Fruit fly (Drosophila melanogaster) whole organism, embryonic: ENCODE measurements around the gene CG10177.

Experiments used
- Adf1 ChIP-seq: fragments of 200-800 bp; sonication (Bioruptor generic); IDR thresholded peaks from 2 replicates; pipeline ENCODE4 v1.3.6; 2022; ENCODE audit warnings: missing biosample characterization, missing genetic modification characterization
- B-H2 ChIP-seq: fragments of 200-800 bp; sonication (Bioruptor generic); optimal IDR thresholded peaks from 2 replicates; lab custom pipeline; 2018; ENCODE audit warnings: missing biosample characterization, mild to moderate bottlenecking, missing genetic modification characterization
- BEAF-32 ChIP-seq: fragments of 200-800 bp; sonication (Bioruptor generic); optimal IDR thresholded peaks from 3 replicates; lab custom pipeline; 2017; ENCODE audit warnings: missing biosample characterization, missing genetic modification characterization, mild to moderate bottlenecking, moderate library complexity, missing genetic modification reagents
- CG10147 ChIP-seq: fragments of 200-800 bp; sonication (Bioruptor generic); optimal IDR thresholded peaks from 2 replicates; lab custom pipeline; 2019; ENCODE audit warnings: missing biosample characterization, mild to moderate bottlenecking, missing genetic modification characterization, moderate library complexity
- CG10959 ChIP-seq: fragments of 200-800 bp; sonication (Bioruptor generic); IDR thresholded peaks from 2 replicates; pipeline ENCODE4 v1.3.6; 2022; ENCODE audit warnings: missing biosample characterization, missing genetic modification characterization
- CG11093 ChIP-seq: fragments of 200-800 bp; sonication (Bioruptor generic); IDR thresholded peaks from 3 replicates; pipeline ENCODE4 v1.3.6; 2022; ENCODE audit warnings: missing biosample characterization, missing genetic modification characterization
- CG11696 ChIP-seq: fragments of 200-800 bp; sonication (Bioruptor generic); IDR thresholded peaks from 2 replicates; pipeline ENCODE4 v1.3.6; 2022; ENCODE audit warnings: missing biosample characterization, missing genetic modification characterization
- CG13287 ChIP-seq: fragments of 200-800 bp; sonication (Bioruptor generic); IDR thresholded peaks from 2 replicates; pipeline ENCODE4 v1.3.6; 2022; ENCODE audit warnings: missing biosample characterization, missing genetic modification characterization; ENCODE audit not compliant: partially characterized antibody
- CG13424 ChIP-seq: fragments of 200-800 bp; sonication (Bioruptor generic); optimal IDR thresholded peaks from 2 replicates; lab custom pipeline; 2019; ENCODE audit warnings: missing biosample characterization, mild to moderate bottlenecking, missing genetic modification characterization, moderate library complexity
- CG13624 ChIP-seq: fragments of 200-800 bp; sonication (Bioruptor generic); optimal IDR thresholded peaks from 2 replicates; lab custom pipeline; 2016; ENCODE audit warnings: missing biosample characterization, missing genetic modification characterization
- CG16779 ChIP-seq: fragments of 200-800 bp; sonication (Bioruptor generic); IDR thresholded peaks from 2 replicates; pipeline ENCODE4 v1.3.6; 2022; ENCODE audit warnings: missing biosample characterization, missing genetic modification characterization
- CG17385 ChIP-seq: fragments of 200-800 bp; sonication (Bioruptor generic); optimal IDR thresholded peaks from 3 replicates; lab custom pipeline; 2018; ENCODE audit warnings: missing biosample characterization, mild to moderate bottlenecking, missing genetic modification characterization
- CG17802 ChIP-seq: fragments of 200-800 bp; sonication (Bioruptor generic); optimal IDR thresholded peaks from 2 replicates; lab custom pipeline; 2018; ENCODE audit warnings: missing biosample characterization, mild to moderate bottlenecking, missing genetic modification characterization, moderate library complexity
- CG17912 ChIP-seq: fragments of 200-800 bp; sonication (Bioruptor generic); optimal IDR thresholded peaks from 2 replicates; lab custom pipeline; 2018; ENCODE audit warnings: missing biosample characterization, mild to moderate bottlenecking, missing genetic modification characterization
- CG18011 ChIP-seq: fragments of 200-800 bp; sonication (Bioruptor generic); optimal IDR thresholded peaks from 2 replicates; lab custom pipeline; 2017; ENCODE audit warnings: missing biosample characterization, missing genetic modification characterization, mild to moderate bottlenecking, moderate library complexity, missing genotype
- CG32532 ChIP-seq: fragments of 200-800 bp; sonication (Bioruptor generic); IDR thresholded peaks from 2 replicates; pipeline ENCODE4 v1.3.6; 2022; ENCODE audit warnings: missing biosample characterization, missing genetic modification characterization
- CG3726 ChIP-seq: fragments of 200-800 bp; sonication (Bioruptor generic); IDR thresholded peaks from 3 replicates; pipeline ENCODE4, ENCODE4 v1.3.6; 2022; ENCODE audit warnings: missing biosample characterization, missing genetic modification characterization
- CG3847 ChIP-seq: fragments of 200-800 bp; sonication (Bioruptor generic); IDR thresholded peaks from 2 replicates; pipeline ENCODE4 v1.3.6; 2022; ENCODE audit warnings: missing biosample characterization, missing genetic modification characterization
- CG4617 ChIP-seq: fragments of 200-800 bp; sonication (Bioruptor generic); optimal IDR thresholded peaks from 3 replicates; lab custom pipeline; 2016; ENCODE audit warnings: missing biosample characterization, missing genetic modification characterization, borderline replicate concordance
- CG7556 ChIP-seq: fragments of 200-800 bp; sonication (Bioruptor generic); optimal IDR thresholded peaks from 2 replicates; lab custom pipeline; 2017; ENCODE audit warnings: missing biosample characterization, mild to moderate bottlenecking, missing genetic modification characterization
- CG7786 ChIP-seq: fragments of 200-800 bp; sonication (Bioruptor generic); optimal IDR thresholded peaks from 2 replicates; lab custom pipeline; 2016; ENCODE audit warnings: missing biosample characterization, missing genetic modification characterization
- CG7839 ChIP-seq: fragments of 200-800 bp; sonication (Bioruptor generic); optimal IDR thresholded peaks from 3 replicates; lab custom pipeline; 2018; ENCODE audit warnings: missing biosample characterization, mild to moderate bottlenecking, missing genetic modification characterization, moderate library complexity
- CHES-1-like ChIP-seq: fragments of 200-800 bp; sonication (Bioruptor generic); optimal IDR thresholded peaks from 2 replicates; lab custom pipeline; 2016; ENCODE audit warnings: missing biosample characterization, missing genetic modification characterization
- Dll ChIP-seq: fragments of 200-800 bp; sonication (Bioruptor generic); IDR thresholded peaks from 4 replicates; pipeline ENCODE4 v1.3.6; 2022; ENCODE audit warnings: missing biosample characterization, missing genetic modification characterization; ENCODE audit not compliant: partially characterized antibody
- Dref ChIP-seq: fragments of 200-800 bp; sonication (Bioruptor generic); IDR thresholded peaks from 2 replicates; pipeline ENCODE4 v1.3.6; 2022; ENCODE audit warnings: missing biosample characterization, missing genetic modification characterization
- E2f2 ChIP-seq: fragments of 200-800 bp; sonication (Bioruptor generic); IDR thresholded peaks from 2 replicates; pipeline ENCODE4 v1.3.6; 2022; ENCODE audit warnings: missing biosample characterization, missing genetic modification characterization
- Ets65A ChIP-seq: fragments of 200-800 bp; sonication (Bioruptor generic); peaks from one replicate; lab custom pipeline; 2016; ENCODE audit warnings: missing biosample characterization, missing genetic modification characterization
- Gug ChIP-seq: fragments of 200-800 bp; sonication (Bioruptor generic); IDR thresholded peaks from 4 replicates; pipeline ENCODE4 v1.3.6; 2022; ENCODE audit warnings: missing biosample characterization, missing genetic modification characterization
- Rx ChIP-seq: fragments of 200-800 bp; sonication (Bioruptor generic); IDR thresholded peaks from 2 replicates; pipeline ENCODE4 v1.3.6; 2022; ENCODE audit warnings: missing biosample characterization, missing genetic modification characterization
- Side ChIP-seq: fragments of 200-800 bp; sonication (Bioruptor generic); optimal IDR thresholded peaks from 2 replicates; lab custom pipeline; 2016; ENCODE audit warnings: missing biosample characterization, missing genetic modification characterization
- crp ChIP-seq, 2 experiments: fragments of 200-800 bp; sonication (Bioruptor generic); optimal IDR thresholded peaks; 2 replicates in 1 of 2; 3 replicates in 1 of 2; lab custom pipeline; 2017; ENCODE audit warnings: missing biosample characterization in 2 of 2, missing genetic modification characterization in 2 of 2, mild to moderate bottlenecking in 1 of 2, moderate library complexity in 1 of 2
- dysf ChIP-seq: fragments of 200-800 bp; sonication (Bioruptor generic); IDR thresholded peaks from 3 replicates; pipeline ENCODE4 v1.3.6; 2022; ENCODE audit warnings: missing biosample characterization, missing genetic modification characterization
- fd64A ChIP-seq: fragments of 200-800 bp; sonication (Bioruptor generic); optimal IDR thresholded peaks from 3 replicates; lab custom pipeline; 2018; ENCODE audit warnings: missing biosample characterization, mild to moderate bottlenecking, missing genetic modification characterization
- fd96Cb ChIP-seq: fragments of 200-800 bp; sonication (Bioruptor generic); optimal IDR thresholded peaks from 2 replicates; lab custom pipeline; 2018; ENCODE audit warnings: missing biosample characterization, mild to moderate bottlenecking, missing genetic modification characterization, moderate library complexity
- ftz-f1 ChIP-seq: fragments of 200-800 bp; sonication (Bioruptor generic); optimal IDR thresholded peaks from 2 replicates; lab custom pipeline; 2016; ENCODE audit warnings: missing biosample characterization, missing genetic modification characterization
- inv ChIP-seq: fragments of 200-800 bp; sonication (Bioruptor generic); IDR thresholded peaks from 2 replicates; pipeline ENCODE4 v1.3.6; 2022; ENCODE audit warnings: missing biosample characterization, missing genetic modification characterization; ENCODE audit not compliant: partially characterized antibody
- kay ChIP-seq: fragments of 200-800 bp; sonication (Bioruptor generic); optimal IDR thresholded peaks from 2 replicates; lab custom pipeline; 2016; ENCODE audit warnings: missing biosample characterization, missing genetic modification characterization
- org-1 ChIP-seq: fragments of 200-800 bp; sonication (Bioruptor generic); optimal IDR thresholded peaks from 2 replicates; lab custom pipeline; 2017; ENCODE audit warnings: missing biosample characterization, missing genetic modification characterization
- p53 ChIP-seq: fragments of 200-800 bp; sonication (Bioruptor generic); optimal IDR thresholded peaks from 2 replicates; lab custom pipeline; 2016; ENCODE audit warnings: missing biosample characterization, missing genetic modification characterization
- pfk ChIP-seq: fragments of 200-800 bp; sonication (Bioruptor generic); optimal IDR thresholded peaks from 2 replicates; lab custom pipeline; 2018; ENCODE audit warnings: missing biosample characterization, mild to moderate bottlenecking, missing genetic modification characterization, moderate library complexity
- prd ChIP-seq, 3 experiments: fragments of >200 bp in 2 of 3; fragments of 200-800 bp in 1 of 3; sonication (Bioruptor generic) in 1 of 3; optimal IDR thresholded peaks in 2 of 3; IDR thresholded peaks in 1 of 3; 2 replicates in 2 of 3; 3 replicates in 1 of 3; pipeline versions ENCODE4 v1.3.6 to Lab custom; 2017 to 2022; ENCODE audit warnings: missing biosample characterization in 1 of 3, missing genetic modification characterization in 1 of 3
- pum ChIP-seq: fragments of 200-800 bp; sonication (Bioruptor generic); optimal IDR thresholded peaks from 2 replicates; lab custom pipeline; 2016; ENCODE audit warnings: missing biosample characterization, missing genetic modification characterization
- ranshi ChIP-seq: fragments of 200-800 bp; sonication (Bioruptor generic); IDR thresholded peaks from 2 replicates; pipeline ENCODE4 v1.3.6; 2022; ENCODE audit warnings: missing biosample characterization, missing genetic modification characterization
- sens ChIP-seq: fragments of 200-800 bp; sonication (Bioruptor generic); peaks from one replicate; lab custom pipeline; 2016; ENCODE audit warnings: missing biosample characterization, missing genetic modification characterization
- sisA ChIP-seq: fragments of 200-800 bp; sonication (Bioruptor generic); IDR thresholded peaks from 2 replicates; pipeline ENCODE4 v1.3.6; 2022; ENCODE audit warnings: missing biosample characterization, missing genetic modification characterization
- slou ChIP-seq: fragments of 200-800 bp; sonication (Bioruptor generic); optimal IDR thresholded peaks from 3 replicates; lab custom pipeline; 2016; ENCODE audit warnings: missing biosample characterization, missing genetic modification characterization
- stc ChIP-seq: fragments of 200-800 bp; sonication (Bioruptor generic); IDR thresholded peaks from 2 replicates; pipeline ENCODE4 v1.3.6; 2022; ENCODE audit warnings: missing biosample characterization, missing genetic modification characterization
- stwl ChIP-seq: fragments of 200-800 bp; sonication (Bioruptor generic); optimal IDR thresholded peaks from 3 replicates; lab custom pipeline; 2018; ENCODE audit warnings: missing biosample characterization, mild to moderate bottlenecking, missing genetic modification characterization, moderate library complexity
- tll ChIP-seq, 2 experiments: fragments of 200-800 bp in 1 of 2; fragments of >200 bp in 1 of 2; sonication (Bioruptor generic) in 1 of 2; optimal IDR thresholded peaks; 2 replicates each; lab custom pipeline; 2017 to 2019; ENCODE audit warnings: missing biosample characterization in 2 of 2, missing genetic modification characterization in 2 of 2, mild to moderate bottlenecking in 1 of 2, moderate library complexity in 1 of 2
- tup ChIP-seq: fragments of 200-800 bp; sonication (Bioruptor generic); optimal IDR thresholded peaks from 2 replicates; lab custom pipeline; 2016; ENCODE audit warnings: missing biosample characterization, mild to moderate bottlenecking, missing genetic modification characterization, moderate library complexity
- unpg ChIP-seq: fragments of 200-800 bp; sonication (Bioruptor generic); optimal IDR thresholded peaks from 3 replicates; lab custom pipeline; 2018; ENCODE audit warnings: missing biosample characterization, mild to moderate bottlenecking, missing genetic modification characterization, moderate library complexity

The CG10177 gene

DNA sequence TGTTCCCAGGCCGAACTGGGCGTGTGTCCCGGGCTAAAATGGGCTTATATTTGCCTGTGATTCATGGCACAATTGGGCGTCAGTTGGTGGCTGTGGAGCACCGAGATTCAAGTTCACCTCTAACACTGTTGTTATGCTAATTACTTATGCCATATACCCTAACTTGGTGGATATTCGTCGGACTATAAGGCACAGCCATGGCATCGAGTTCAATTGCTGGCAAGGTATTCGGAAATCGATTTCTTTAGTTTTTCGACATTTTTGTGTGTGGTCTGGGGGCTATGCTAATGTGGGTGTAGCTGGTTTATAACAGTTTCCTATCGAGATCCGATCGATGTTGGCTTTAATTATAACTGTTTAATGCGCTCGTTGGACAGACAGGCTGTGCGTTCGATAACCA is 4.7 kb upstream of the CG10177 start (continued):
- peak; percentile 30; the same call in 1 of the 2 replicates for TF ChIP-seq sisA (GFP tag; lab: Robert Waterston, UW)
- TF ChIP-seq Ets65A (GFP tag; lab: Kevin White, UChicago) = no peak
- no peak for TF ChIP-seq CG18011 (GFP tag; lab: Kevin White, UChicago)
- TF ChIP-seq CG7786 (GFP tag; lab: Kevin White, UChicago) = no peak
- no peak for TF ChIP-seq CHES-1-like (GFP tag; lab: Kevin White, UChicago)
- TF ChIP-seq pfk (GFP tag; lab: Kevin White, UChicago) = no peak
- TF ChIP-seq E2f2 (GFP tag; lab: Robert Waterston, UW) = no peak
- TF ChIP-seq tll (GFP tag; optimal IDR thresholded peaks at IDR 0.05; lab: Kevin White, UChicago) = no peak
- TF ChIP-seq kay (GFP tag; lab: Kevin White, UChicago) = no peak
- no peak for TF ChIP-seq crp (GFP tag; optimal IDR thresholded peaks at IDR 0.05; lab: Kevin White, UChicago)
- TF ChIP-seq sens (GFP tag; lab: Kevin White, UChicago) = no peak
- no peak for TF ChIP-seq ranshi (GFP tag; lab: Robert Waterston, UW)
- no peak for TF ChIP-seq fd64A (GFP tag; lab: Kevin White, UChicago)
- TF ChIP-seq CG13624 (GFP tag; lab: Kevin White, UChicago) = no peak
- no peak for TF ChIP-seq CG7556
- no peak for TF ChIP-seq Side
- no peak for TF ChIP-seq Dll (GFP tag; lab: Robert Waterston, UW)
- no peak for TF ChIP-seq fd96Cb (tag; lab: Kevin White, UChicago)
- no peak for TF ChIP-seq CG3726
- TF ChIP-seq CG3847 (GFP tag; lab: Robert Waterston, UW) = no peak
- TF ChIP-seq Gug = peak; percentile 45; the same call in 1 of the 4 replicates
- no peak for TF ChIP-seq CG4617
- TF ChIP-seq CG11696 (GFP tag; lab: Robert Waterston, UW) = no peak
- TF ChIP-seq B-H2 = no peak
- TF ChIP-seq Adf1 = no peak
- TF ChIP-seq stwl (tag; lab: Kevin White, UChicago) = no peak
- TF ChIP-seq stc = no peak
- TF ChIP-seq org-1 (GFP tag; lab: Kevin White, UChicago) = no peak
- no peak for TF ChIP-seq p53 (GFP tag; lab: Kevin White, UChicago)
- no peak for TF ChIP-seq tup
- no peak for TF ChIP-seq CG17912 (GFP tag; lab: Kevin White, UChicago)
- TF ChIP-seq inv (GFP tag; lab: Robert Waterston, UW) = no peak
- peak; percentile 8 for TF ChIP-seq CG13424 (tag; lab: Kevin White, UChicago)
- TF ChIP-seq ftz-f1 (GFP tag; lab: Kevin White, UChicago) = peak; percentile 18
- no peak for TF ChIP-seq CG13287 (GFP tag; lab: Robert Waterston, UW)
- no peak for TF ChIP-seq CG11093 (GFP tag; lab: Robert Waterston, UW)
- no peak for TF ChIP-seq CG17802 (tag; lab: Kevin White, UChicago)
- TF ChIP-seq pum (GFP tag; lab: Kevin White, UChicago) = no peak
- TF ChIP-seq BEAF-32 = no peak
- TF ChIP-seq unpg = no peak
- TF ChIP-seq CG16779 (GFP tag; lab: Robert Waterston, UW) = no peak
- no peak for TF ChIP-seq CG10147 (GFP tag; lab: Kevin White, UChicago)
- no peak for TF ChIP-seq slou
- peak; percentile 33 for TF ChIP-seq CG32532 (GFP tag; lab: Robert Waterston, UW)
- no peak for TF ChIP-seq prd (optimal IDR thresholded peaks at IDR 0.05; lab: Kevin White, UChicago)
- TF ChIP-seq prd (GFP tag; IDR thresholded peaks at IDR 0.05; lab: Robert Waterston, UW) = no peak
- no peak for TF ChIP-seq CG10959 (GFP tag; lab: Robert Waterston, UW)
- TF ChIP-seq CG7839 (tag; lab: Kevin White, UChicago) = peak; percentile 33
- TF ChIP-seq CG17385 = no peak
- TF ChIP-seq Rx (GFP tag; lab: Robert Waterston, UW) = no peak
- no peak for TF ChIP-seq Dref (GFP tag; lab: Robert Waterston, UW)
- 0 out of 3 replicates have a peak, but pooled peaks have one; percentile 30 for TF ChIP-seq dysf (GFP tag; lab: Robert Waterston, UW)
- TF ChIP-seq, all 482 proteins: peak for 57
